Fruit fly (Drosophila melanogaster) whole organism, prepupa: Measurements from ENCODE around the gene CG17752.

Experiments
- Blimp-1 ChIP-seq: fragments of 200-800 bp; sonication (Bioruptor generic); optimal IDR thresholded peaks from 3 replicates; lab custom pipeline; 2017; ENCODE audit warnings: missing biosample characterization, missing genetic modification characterization, mild to moderate bottlenecking, moderate library complexity, missing genetic modification reagents
- CG10631 ChIP-seq: fragments of 200-800 bp; sonication (Bioruptor generic); optimal IDR thresholded peaks from 2 replicates; lab custom pipeline; 2016; ENCODE audit warnings: missing biosample characterization, missing genetic modification characterization
- CG10669 ChIP-seq: fragments of 200-800 bp; sonication (Bioruptor generic); optimal IDR thresholded peaks from 3 replicates; lab custom pipeline; 2018; ENCODE audit warnings: missing biosample characterization, mild to moderate bottlenecking, missing genetic modification characterization, moderate library complexity
- CG11294 ChIP-seq: fragments of 200-800 bp; sonication (Bioruptor generic); IDR thresholded peaks from 2 replicates; pipeline ENCODE4 v1.3.6; 2022; ENCODE audit warnings: missing biosample characterization, missing genetic modification characterization
- CG11762 ChIP-seq: fragments of 200-800 bp; sonication (Bioruptor generic); optimal IDR thresholded peaks from 3 replicates; lab custom pipeline; 2016; ENCODE audit warnings: missing biosample characterization, missing genetic modification characterization; ENCODE audit not compliant: insufficient read depth
- CG15336 ChIP-seq: fragments of 200-800 bp; sonication (Bioruptor generic); IDR thresholded peaks from 2 replicates; pipeline ENCODE4 v1.3.6; 2022; ENCODE audit warnings: missing biosample characterization, missing genetic modification characterization
- CG1621 ChIP-seq: fragments of 200-800 bp; sonication (Bioruptor generic); optimal IDR thresholded peaks from 3 replicates; lab custom pipeline; 2018; ENCODE audit warnings: missing biosample characterization, mild to moderate bottlenecking, missing genetic modification characterization
- CG16779 ChIP-seq: fragments of 200-800 bp; sonication (Bioruptor generic); optimal IDR thresholded peaks from 3 replicates; lab custom pipeline; 2017; ENCODE audit warnings: missing biosample characterization, mild to moderate bottlenecking, missing genetic modification characterization
- CG3032 ChIP-seq: fragments of 200-800 bp; optimal IDR thresholded peaks from 2 replicates; lab custom pipeline; 2019; ENCODE audit warnings: missing biosample characterization, mild to moderate bottlenecking, missing genetic modification characterization, moderate library complexity
- CG32006 ChIP-seq: fragments of 200-800 bp; sonication (Bioruptor generic); optimal IDR thresholded peaks from 3 replicates; lab custom pipeline; 2017; ENCODE audit warnings: missing biosample characterization, mild to moderate bottlenecking, missing genetic modification characterization
- CG34406 ChIP-seq: fragments of 200-800 bp; sonication (Bioruptor generic); optimal IDR thresholded peaks from 3 replicates; lab custom pipeline; 2016; ENCODE audit warnings: missing biosample characterization, missing genetic modification characterization
- CG3919 ChIP-seq: fragments of 200-800 bp; sonication (Bioruptor generic); optimal IDR thresholded peaks from 3 replicates; lab custom pipeline; 2016; ENCODE audit warnings: missing biosample characterization, missing genetic modification characterization
- CG6163 ChIP-seq: fragments of 200-800 bp; sonication (Bioruptor generic); IDR thresholded peaks from 3 replicates; pipeline ENCODE4 v1.3.6; 2022; ENCODE audit warnings: missing biosample characterization, missing genetic modification characterization
- CG6808 ChIP-seq: fragments of 200-800 bp; sonication (Bioruptor generic); optimal IDR thresholded peaks from 3 replicates; lab custom pipeline; 2017; ENCODE audit warnings: missing biosample characterization, missing genetic modification characterization, mild to moderate bottlenecking, moderate library complexity, missing genetic modification reagents
- CG6854 ChIP-seq: fragments of 200-800 bp; sonication (Bioruptor generic); optimal IDR thresholded peaks from 2 replicates; lab custom pipeline; 2017; ENCODE audit warnings: missing biosample characterization, mild to moderate bottlenecking, missing genetic modification characterization
- CG7368 ChIP-seq: fragments of 200-800 bp; sonication (Bioruptor generic); optimal IDR thresholded peaks from 3 replicates; lab custom pipeline; 2016; ENCODE audit warnings: missing biosample characterization, missing genetic modification characterization
- CG8119 ChIP-seq: fragments of 200-800 bp; sonication (Bioruptor generic); IDR thresholded peaks from 3 replicates; pipeline ENCODE4 v1.3.6; 2022; ENCODE audit warnings: missing biosample characterization, missing genetic modification characterization
- CG8319 ChIP-seq: fragments of 200-800 bp; sonication (Bioruptor generic); optimal IDR thresholded peaks from 3 replicates; lab custom pipeline; 2016; ENCODE audit warnings: missing biosample characterization, missing genetic modification characterization
- CG8632 ChIP-seq: fragments of 200-800 bp; sonication (Bioruptor generic); optimal IDR thresholded peaks from 3 replicates; lab custom pipeline; 2016; ENCODE audit warnings: missing biosample characterization, missing genetic modification characterization
- Eip75B ChIP-seq: fragments of 200-800 bp; sonication (Bioruptor generic); optimal IDR thresholded peaks from 3 replicates; lab custom pipeline; 2016; ENCODE audit warnings: missing biosample characterization, missing genetic modification characterization
- Eip78C ChIP-seq: fragments of 200-800 bp; sonication (Bioruptor generic); peaks from one replicate; lab custom pipeline; 2016; ENCODE audit warnings: missing biosample characterization, missing genetic modification characterization
- Ets21C ChIP-seq: fragments of 200-800 bp; sonication (Bioruptor generic); optimal IDR thresholded peaks from 3 replicates; lab custom pipeline; 2016; ENCODE audit warnings: missing biosample characterization, missing genetic modification characterization
- Ets96B ChIP-seq: fragments of 200-800 bp; optimal IDR thresholded peaks from 2 replicates; lab custom pipeline; 2019; ENCODE audit warnings: missing biosample characterization, mild to moderate bottlenecking, missing genetic modification characterization, moderate library complexity
- Gug ChIP-seq: fragments of 200-800 bp; sonication (Bioruptor generic); IDR thresholded peaks from 2 replicates; pipeline ENCODE4 v1.3.6; 2022; ENCODE audit warnings: missing biosample characterization, missing genetic modification characterization
- Hr38 ChIP-seq: sonication (Bioruptor generic); optimal IDR thresholded peaks from 2 replicates; lab custom pipeline; 2016; ENCODE audit warnings: missing biosample characterization, missing genetic modification characterization
- Hr39 ChIP-seq: fragments of 200-800 bp; sonication (Bioruptor generic); optimal IDR thresholded peaks from 2 replicates; lab custom pipeline; 2016; ENCODE audit warnings: missing biosample characterization, missing genetic modification characterization
- Hr4 ChIP-seq: fragments of 200-800 bp; sonication (Bioruptor generic); optimal IDR thresholded peaks from 3 replicates; lab custom pipeline; 2016; ENCODE audit warnings: missing biosample characterization, missing genetic modification characterization
- Lpt ChIP-seq: fragments of 200-800 bp; sonication (Bioruptor generic); optimal IDR thresholded peaks from 3 replicates; lab custom pipeline; 2016; ENCODE audit warnings: missing biosample characterization, missing genetic modification characterization
- Met ChIP-seq: fragments of 200-800 bp; sonication (Bioruptor generic); optimal IDR thresholded peaks from 3 replicates; lab custom pipeline; 2016; ENCODE audit warnings: missing biosample characterization, missing genetic modification characterization
- Smox ChIP-seq: fragments of 200-800 bp; sonication (Bioruptor generic); optimal IDR thresholded peaks from 3 replicates; lab custom pipeline; 2016; ENCODE audit warnings: missing biosample characterization, missing genetic modification characterization
- Sox102F ChIP-seq: fragments of 200-800 bp; sonication (Bioruptor generic); optimal IDR thresholded peaks from 2 replicates; lab custom pipeline; 2016; ENCODE audit warnings: missing biosample characterization, mild to moderate bottlenecking, missing genetic modification characterization
- Sox14 ChIP-seq: fragments of 200-800 bp; sonication (Bioruptor generic); optimal IDR thresholded peaks from 3 replicates; lab custom pipeline; 2016; ENCODE audit warnings: missing biosample characterization, missing genetic modification characterization
- Sox15 ChIP-seq: fragments of 200-800 bp; sonication (Bioruptor generic); optimal IDR thresholded peaks from 3 replicates; lab custom pipeline; 2016; ENCODE audit warnings: missing biosample characterization, missing genetic modification characterization
- achi ChIP-seq: fragments of 200-800 bp; sonication (Bioruptor generic); optimal IDR thresholded peaks from 3 replicates; lab custom pipeline; 2016; ENCODE audit warnings: missing biosample characterization, missing genetic modification characterization
- acj6 ChIP-seq: fragments of 200-800 bp; sonication (Bioruptor generic); optimal IDR thresholded peaks from 3 replicates; lab custom pipeline; 2016; ENCODE audit warnings: missing biosample characterization, missing genetic modification characterization
- cyc ChIP-seq: fragments of 200-800 bp; sonication (Bioruptor generic); optimal IDR thresholded peaks from 3 replicates; lab custom pipeline; 2016; ENCODE audit warnings: missing biosample characterization, missing genetic modification characterization
- dac ChIP-seq: fragments of 200-800 bp; sonication (Bioruptor generic); optimal IDR thresholded peaks from 2 replicates; lab custom pipeline; 2017; ENCODE audit warnings: missing biosample characterization, mild to moderate bottlenecking, missing genetic modification characterization
- dsx ChIP-seq: fragments of 200-800 bp; optimal IDR thresholded peaks from 3 replicates; lab custom pipeline; 2019; ENCODE audit warnings: missing biosample characterization, mild to moderate bottlenecking, missing genetic modification characterization, moderate library complexity; ENCODE audit not compliant: poor library complexity, severe bottlenecking
- eg ChIP-seq: fragments of 200-800 bp; sonication (Bioruptor generic); IDR thresholded peaks from 3 replicates; pipeline ENCODE4 v1.3.6; 2022; ENCODE audit warnings: missing biosample characterization, missing genetic modification characterization
- esn ChIP-seq: fragments of 200-800 bp; sonication (Bioruptor generic); optimal IDR thresholded peaks from 2 replicates; lab custom pipeline; 2016; ENCODE audit warnings: missing biosample characterization, mild to moderate bottlenecking, missing genetic modification characterization, moderate library complexity
- fd85E ChIP-seq: fragments of 200-800 bp; sonication (Bioruptor generic); optimal IDR thresholded peaks from 3 replicates; lab custom pipeline; 2016; ENCODE audit warnings: missing biosample characterization, missing genetic modification characterization
- lz ChIP-seq: fragments of 200-800 bp; sonication (Bioruptor generic); optimal IDR thresholded peaks from 3 replicates; lab custom pipeline; 2016; ENCODE audit warnings: missing biosample characterization, missing genetic modification characterization
- net ChIP-seq: fragments of 200-800 bp; sonication (Bioruptor generic); optimal IDR thresholded peaks from 3 replicates; lab custom pipeline; 2016; ENCODE audit warnings: missing biosample characterization, missing genetic modification characterization
- pdm3 ChIP-seq: fragments of 200-800 bp; sonication (Bioruptor generic); optimal IDR thresholded peaks from 3 replicates; lab custom pipeline; 2016; ENCODE audit warnings: missing biosample characterization, missing genetic modification characterization
- salr ChIP-seq, 2 experiments: fragments of 200-800 bp; sonication (Bioruptor generic); optimal IDR thresholded peaks; 3 replicates each; lab custom pipeline; 2016 to 2018; ENCODE audit warnings: missing biosample characterization in 2 of 2, missing genetic modification characterization in 2 of 2, mild to moderate bottlenecking in 1 of 2
- spab ChIP-seq: fragments of 200-800 bp; sonication (Bioruptor generic); optimal IDR thresholded peaks from 2 replicates; lab custom pipeline; 2017; ENCODE audit warnings: missing biosample characterization, mild to moderate bottlenecking, missing genetic modification characterization, missing genetic modification reagents
- ss ChIP-seq, 2 experiments: fragments of 200-800 bp; sonication (Bioruptor generic); optimal IDR thresholded peaks; 2 replicates in 1 of 2; 3 replicates in 1 of 2; lab custom pipeline; 2017 to 2018; ENCODE audit warnings: mild to moderate bottlenecking in 2 of 2, missing biosample characterization in 2 of 2, missing genetic modification characterization in 2 of 2, moderate library complexity in 1 of 2
- svp ChIP-seq: fragments of 200-800 bp; sonication (Bioruptor generic); peaks from one replicate; lab custom pipeline; 2016; ENCODE audit warnings: missing biosample characterization, missing genetic modification characterization
- topi ChIP-seq: fragments of 200-800 bp; sonication (Bioruptor generic); optimal IDR thresholded peaks from 3 replicates; lab custom pipeline; 2016; ENCODE audit warnings: missing biosample characterization, missing genetic modification characterization
- vri ChIP-seq: fragments of 200-800 bp; sonication (Bioruptor generic); optimal IDR thresholded peaks from 3 replicates; lab custom pipeline; 2016; ENCODE audit warnings: missing biosample characterization, mild to moderate bottlenecking, missing genetic modification characterization

Gene CG17752

DNA sequence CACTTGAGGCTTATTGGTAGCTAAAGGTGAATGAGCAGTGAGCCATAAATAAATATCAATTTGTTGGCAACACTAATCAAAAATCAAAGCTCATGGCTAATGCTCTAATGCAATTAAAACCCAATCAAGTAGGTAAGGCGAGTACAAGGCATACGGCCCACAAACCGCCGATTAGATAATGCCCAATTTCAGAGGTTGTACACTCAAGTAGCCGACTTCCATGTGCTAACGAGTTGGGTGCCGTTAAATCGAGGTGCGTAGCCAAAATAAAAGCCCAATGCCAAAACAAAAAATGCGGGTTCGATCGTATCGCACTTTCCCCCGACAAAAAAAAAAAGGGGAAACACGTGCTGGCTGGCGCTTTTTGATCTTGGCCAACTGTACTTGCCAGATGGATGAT, 12.0 kb downstream of the CG17752 start:
- TF ChIP-seq vri (GFP tag; lab: Kevin White, UChicago) = peak; percentile 62
- no peak for TF ChIP-seq Lpt (GFP tag; lab: Kevin White, UChicago)

DNA sequence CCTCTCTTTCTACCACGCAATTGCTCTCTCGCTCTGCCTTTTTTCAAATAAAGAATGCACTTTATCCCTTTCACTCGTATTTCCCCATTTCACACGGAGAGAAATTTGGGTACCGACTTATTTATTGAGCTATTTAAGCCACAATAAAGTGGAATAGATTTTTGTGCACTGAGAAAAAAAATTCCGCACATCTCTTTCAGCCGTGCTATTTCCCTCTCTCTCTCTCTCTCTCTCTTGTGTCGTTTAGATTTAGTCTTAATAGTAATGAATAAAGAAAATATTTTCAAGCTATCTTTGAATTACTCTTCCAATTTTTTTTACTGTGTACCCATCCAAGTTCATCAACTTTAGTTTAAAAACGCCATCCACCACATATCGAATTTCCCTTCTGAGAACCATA, 13.6 kb downstream of the CG17752 start:
- TF ChIP-seq achi (GFP tag; lab: Kevin White, UChicago) (peak; percentile 70), CG34406 (peak; percentile 76), Ets96B (tag; lab: Kevin White, UChicago) (no peak), CG15336 (peak; percentile 78), pdm3 (GFP tag; lab: Kevin White, UChicago) (peak; percentile 82), cyc (peak; percentile 77), Sox14 (GFP tag; lab: Kevin White, UChicago) (peak; percentile 78), CG8319 (peak; percentile 53), CG6163 (GFP tag; lab: Robert Waterston, UW) (peak; percentile 72), Hr39 (GFP tag; lab: Kevin White, UChicago) (peak; percentile 80), dac (GFP tag; lab: Kevin White, UChicago) (peak; percentile 22), Lpt (GFP tag; lab: Kevin White, UChicago) (peak; percentile 68), CG11294 (peak; percentile 53), svp (GFP tag; lab: Kevin White, UChicago) (peak; percentile 90), CG6808 (peak; percentile 40), Blimp-1 (GFP tag; lab: Kevin White, UChicago) (peak; percentile 28), CG8632 (GFP tag; lab: Kevin White, UChicago) (peak; percentile 69), esn (GFP tag; lab: Kevin White, UChicago) (peak; percentile 82), CG1621 (tag; lab: Kevin White, UChicago) (peak; percentile 24), CG3919 (GFP tag; lab: Kevin White, UChicago) (peak; percentile 79), eg (GFP tag; lab: Robert Waterston, UW) (peak; percentile 80), CG3032 (tag; lab: Kevin White, UChicago) (peak; percentile 54), CG32006 (GFP tag; lab: Kevin White, UChicago) (peak; percentile 75), dsx (no peak), CG7368 (GFP tag; lab: Kevin White, UChicago) (peak; percentile 25), CG10669 (peak; percentile 65), lz (peak; percentile 77), net (GFP tag; lab: Kevin White, UChicago) (peak; percentile 66), Gug (peak; percentile 42), Hr4 (GFP tag; lab: Kevin White, UChicago) (peak; percentile 74), Sox15 (GFP tag; lab: Kevin White, UChicago) (peak; percentile 66), CG8119 (GFP tag; lab: Robert Waterston, UW) (peak; percentile 66), ss (GFP tag; optimal IDR thresholded peaks at IDR 0.05; lab: Kevin White, UChicago) (peak in 1 of 2 experiments; percentile 50), CG10631 (GFP tag; lab: Kevin White, UChicago) (peak; percentile 60), salr (GFP tag; optimal IDR thresholded peaks at IDR 0.05; lab: Kevin White, UChicago) (peak; percentile 29 to 46), CG6854 (GFP tag; lab: Kevin White, UChicago) (no peak), Eip75B (GFP tag; lab: Kevin White, UChicago) (peak; percentile 83), Eip78C (GFP tag; lab: Kevin White, UChicago) (peak; percentile 94), Smox (peak; percentile 76), Hr38 (GFP tag; lab: Kevin White, UChicago) (no peak), CG16779 (no peak), spab (GFP tag; lab: Kevin White, UChicago) (peak; percentile 32), Met (GFP tag; lab: Kevin White, UChicago) (peak; percentile 81), Ets21C (peak; percentile 70), acj6 (GFP tag; lab: Kevin White, UChicago) (peak; percentile 81), fd85E (GFP tag; lab: Kevin White, UChicago) (no peak), Sox102F (GFP tag; lab: Kevin White, UChicago) (peak; percentile 64), topi (GFP tag; lab: Kevin White, UChicago) (peak; percentile 80), CG11762 (GFP tag; lab: Kevin White, UChicago) (peak; percentile 57)
